In genomic region chrV:16377188-16377587, ce11 we compare ENCODE assay signal across 4 worm cellular contexts.
TF ChIP-seq lines count a peak whose summit lies in the region.

No protein-coding gene starts in this region.

TF ChIP-seq in whole organism, L4 larva, 104 proteins besides CTCF, POLR2A, EP300 and RAD21:
- TF ChIP-seq attf-4 (tag; optimal IDR thresholded peaks at IDR 0.05; lab: Kevin White, UChicago), result no peak
- peak; percentile 91 for TF ChIP-seq set-16 (GFP tag; IDR thresholded peaks at IDR 0.05; lab: Robert Waterston, UW)
- peak; percentile 72; the same call in 1 of the 2 replicates for TF ChIP-seq D1046.2 (GFP tag; IDR thresholded peaks at IDR 0.05; lab: Robert Waterston, UW)
- no peak for TF ChIP-seq unc-39 (tag; optimal IDR thresholded peaks at IDR 0.05; lab: Kevin White, UChicago)
- TF ChIP-seq egl-43 (GFP tag; IDR thresholded peaks at IDR 0.05; lab: Robert Waterston, UW), result peak; percentile 60; the same call in 1 of the 2 replicates
- 0 out of 2 replicates have a peak, but pooled peaks have one; percentile 21 for TF ChIP-seq dmd-9 (GFP tag; IDR thresholded peaks at IDR 0.05; lab: Robert Waterston, UW)
- TF ChIP-seq skn-1 (tag; optimal IDR thresholded peaks at IDR 0.05; lab: Kevin White, UChicago), result no peak
- peak; percentile 25; the same call in 1 of the 2 replicates for TF ChIP-seq nhr-42 (GFP tag; IDR thresholded peaks at IDR 0.05; lab: Robert Waterston, UW)

TF ChIP-seq in whole organism, late embryonic, 69 proteins besides CTCF, POLR2A, EP300 and RAD21:
- TF ChIP-seq ceh-14 (tag; optimal IDR thresholded peaks at IDR 0.05; lab: Kevin White, UChicago) (no peak), elt-4 (tag; optimal IDR thresholded peaks at IDR 0.05; lab: Kevin White, UChicago) (peak; percentile 24)
TF ChIP-seq in whole organism, late embryonic: peak in this region for 1.

TF ChIP-seq in whole organism, midembryonic, 9 proteins besides CTCF, POLR2A, EP300 and RAD21:
- TF ChIP-seq med-1 (GFP tag; optimal IDR thresholded peaks at IDR 0.05; lab: Kevin White, UChicago; ENCODE audit: insufficient read depth) (no peak), flt-1 (GFP tag; IDR thresholded peaks at IDR 0.05; lab: Robert Waterston, UW) (0 out of 2 replicates have a peak, but pooled peaks have one; percentile 28)
TF ChIP-seq in whole organism, midembryonic: peak in this region for 1.

TF ChIP-seq in whole organism, young adult, 124 proteins besides CTCF, POLR2A, EP300 and RAD21:
- TF ChIP-seq tlf-1 (GFP tag; optimal IDR thresholded peaks at IDR 0.05; lab: Kevin White, UChicago) (no peak), zfh-2 (GFP tag; conservative IDR thresholded peaks at IDR 0.05; lab: Robert Waterston, UW) (peak; percentile 68), lir-1 (GFP tag; conservative IDR thresholded peaks at IDR 0.05; lab: Robert Waterston, UW) (no peak), Y67H2A.10 (GFP tag; conservative IDR thresholded peaks at IDR 0.05; lab: Robert Waterston, UW) (no peak), F23B12.7 (tag; optimal IDR thresholded peaks at IDR 0.05; lab: Kevin White, UChicago; ENCODE audit: insufficient read depth) (no peak), ama-1 (optimal IDR thresholded peaks at IDR 0.05; lab: Kevin White, UChicago) (no peak), ama-1 (GFP tag; optimal IDR thresholded peaks at IDR 0.05; lab: Kevin White, UChicago) (no peak), akir-1 (GFP tag; optimal IDR thresholded peaks at IDR 0.05; lab: Kevin White, UChicago) (no peak), B0261.1 (tag; optimal IDR thresholded peaks at IDR 0.05; lab: Kevin White, UChicago) (no peak), mxl-1 (tag; optimal IDR thresholded peaks at IDR 0.05; lab: Kevin White, UChicago) (no peak), nfya-1 (tag; optimal IDR thresholded peaks at IDR 0.05; lab: Kevin White, UChicago; ENCODE audit: borderline replicate concordance, insufficient read depth) (no peak), egrh-3 (GFP tag; IDR thresholded peaks at IDR 0.05; lab: Robert Waterston, UW) (peak; percentile 64; the same call in 1 of the 2 replicates), mcd-1 (GFP tag; IDR thresholded peaks at IDR 0.05; lab: Robert Waterston, UW) (no peak), rpc-1 (optimal IDR thresholded peaks at IDR 0.05; lab: Kevin White, UChicago) (no peak), rpc-1 (tag; optimal IDR thresholded peaks at IDR 0.05; lab: Kevin White, UChicago) (no peak), lsl-1 (GFP tag; optimal IDR thresholded peaks at IDR 0.05; lab: Kevin White, UChicago) (no peak), fkh-3 (tag; optimal IDR thresholded peaks at IDR 0.05; lab: Kevin White, UChicago) (peak; percentile 5), C17E4.6 (GFP tag; IDR thresholded peaks at IDR 0.05; lab: Robert Waterston, UW) (0 out of 2 replicates have a peak, but pooled peaks have one; percentile 46)
TF ChIP-seq in whole organism, young adult: peak in this region for 4.
